Worm (Caenorhabditis elegans) whole organism, L2 larva: ENCODE results near the gene umps-1.

Experiments
- blmp-1 ChIP-seq: sonication (generic microtip); optimal IDR thresholded peaks from 2 replicates; lab custom pipeline; 2017; ENCODE audit warnings: missing genetic modification characterization, mild to moderate bottlenecking, missing compliant biosample characterization, antibody characterized with exemption, moderate library complexity; ENCODE audit not compliant: insufficient read depth
- egl-27 ChIP-seq: sonication (generic microtip); optimal IDR thresholded peaks from 3 replicates; lab custom pipeline; 2017; ENCODE audit warnings: missing biosample characterization, missing genetic modification reagents, missing genetic modification characterization
- fos-1 ChIP-seq: fragments of 150-350 bp; optimal IDR thresholded peaks from 2 replicates; lab custom pipeline; 2014; ENCODE audit warnings: missing biosample characterization, missing genetic modification characterization
- nhr-10 ChIP-seq: sonication (generic microtip); optimal IDR thresholded peaks from 2 replicates; lab custom pipeline; 2017; ENCODE audit warnings: missing biosample characterization, missing genetic modification characterization
- nhr-12 ChIP-seq: fragments of 150-350 bp; optimal IDR thresholded peaks from 2 replicates; lab custom pipeline; 2014; ENCODE audit warnings: missing biosample characterization, missing genetic modification characterization
- nhr-23 ChIP-seq: fragments of 150-350 bp; optimal IDR thresholded peaks from 2 replicates; lab custom pipeline; 2014; ENCODE audit warnings: missing biosample characterization, missing genetic modification reagents, missing genetic modification characterization
- nhr-25 ChIP-seq: fragments of 150-350 bp; sonication (generic microtip); optimal IDR thresholded peaks from 3 replicates; lab custom pipeline; 2014; ENCODE audit warnings: missing biosample characterization, missing genetic modification characterization
- skn-1 ChIP-seq: sonication (generic microtip); optimal IDR thresholded peaks from 2 replicates; lab custom pipeline; 2017; ENCODE audit warnings: missing biosample characterization, missing genetic modification characterization
- ztf-11 ChIP-seq: sonication (generic microtip); optimal IDR thresholded peaks from 2 replicates; lab custom pipeline; 2017; ENCODE audit warnings: missing biosample characterization, missing genetic modification characterization
- ztf-4 ChIP-seq: fragments of 150-350 bp; optimal IDR thresholded peaks from 2 replicates; lab custom pipeline; 2014; ENCODE audit warnings: missing biosample characterization, missing genetic modification characterization

DNA sequence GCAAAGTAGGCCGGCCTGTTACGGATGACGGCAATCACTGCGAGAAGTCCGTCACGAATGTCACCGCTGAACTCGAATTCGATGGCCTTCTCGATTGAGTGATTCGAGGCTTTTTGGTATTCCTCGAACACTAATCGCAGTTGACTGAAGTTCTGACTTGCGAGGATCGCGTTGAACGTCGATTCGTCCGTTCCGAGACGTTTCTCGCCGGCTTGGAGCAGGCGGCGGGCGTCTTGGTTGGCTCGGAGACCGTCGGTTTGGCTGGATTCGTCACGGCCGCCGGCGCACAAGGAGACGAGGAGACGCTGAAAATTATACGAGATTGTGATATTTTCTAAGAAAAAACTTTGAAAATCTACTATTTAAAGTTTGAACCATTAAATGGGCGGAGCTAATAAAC is 31.1 kb downstream of the umps-1 start:
- TF ChIP-seq blmp-1 (tag; lab: Kevin White, UChicago) (no peak), nhr-23 (tag; lab: Kevin White, UChicago) (no peak), skn-1 (no peak), ztf-11 (tag; lab: Kevin White, UChicago) (no peak), nhr-12 (tag; lab: Kevin White, UChicago) (no peak), fos-1 (tag; lab: Kevin White, UChicago) (no peak), ztf-4 (tag; lab: Kevin White, UChicago) (no peak), nhr-25 (no peak), nhr-10 (tag; lab: Kevin White, UChicago) (no peak), egl-27 (tag; lab: Kevin White, UChicago) (no peak)
